Worm (Caenorhabditis elegans) whole organism, mixed stage, embryonic: Measurements from ENCODE around the gene R07E4.3.
A peak's percentile ranks its signal among the peaks of the same experiment; 100 is the strongest.

Experiments
- cnd-1 ChIP-seq: fragments of 200-800 bp; sonication (Bioruptor generic); optimal IDR thresholded peaks from 2 replicates; lab custom pipeline; 2018; ENCODE audit warnings: mild to moderate bottlenecking, missing genetic modification characterization, missing compliant biosample characterization
- elt-3 ChIP-seq: fragments of 150-350 bp; optimal IDR thresholded peaks from 2 replicates; lab custom pipeline; 2014; ENCODE audit warnings: missing biosample characterization, missing genetic modification characterization
- hlh-1 ChIP-seq: fragments of 150-350 bp; optimal IDR thresholded peaks from 2 replicates; lab custom pipeline; 2014; ENCODE audit warnings: missing biosample characterization, missing genetic modification reagents, missing genetic modification characterization
- mab-5 ChIP-seq: fragments of 150-350 bp; optimal IDR thresholded peaks from 2 replicates; lab custom pipeline; 2014; ENCODE audit warnings: missing biosample characterization, missing genetic modification characterization
- mep-1 ChIP-seq: fragments of 150-350 bp; optimal IDR thresholded peaks from 2 replicates; lab custom pipeline; 2017; ENCODE audit warnings: missing biosample characterization, missing genetic modification reagents, missing genetic modification characterization, inconsistent platforms
- snpc-4 ChIP-seq: fragments of 150-350 bp; optimal IDR thresholded peaks from 2 replicates; lab custom pipeline; 2014; ENCODE audit warnings: missing biosample characterization, missing genetic modification characterization

DNA sequence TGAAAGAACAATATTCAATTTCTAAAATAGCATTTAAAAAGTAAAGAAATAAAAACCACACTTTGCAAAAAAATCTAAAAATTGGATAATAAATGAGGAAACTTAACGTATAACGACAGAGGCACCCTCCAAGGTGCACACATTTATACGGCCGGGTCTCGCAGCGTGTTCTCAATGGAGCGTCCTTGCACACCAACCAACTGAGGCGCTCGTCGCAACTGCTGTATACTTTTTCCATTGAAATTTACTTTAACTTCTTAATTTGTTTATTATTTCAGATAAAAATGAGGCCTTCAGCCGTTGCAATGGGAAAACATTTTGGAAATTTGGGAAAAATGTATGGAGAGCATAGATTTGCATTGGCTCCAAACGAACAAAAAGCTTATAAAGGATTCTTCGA lies at the start of gene R07E4.3, which contains the start of gene R07E4.5:
- TF ChIP-seq hlh-1 (tag; lab: Kevin White, UChicago) (peak; percentile 60), elt-3 (tag; lab: Kevin White, UChicago) (no peak), cnd-1 (tag; lab: Kevin White, UChicago) (no peak), mep-1 (peak; percentile 93), mab-5 (tag; lab: Kevin White, UChicago) (no peak), snpc-4 (tag; lab: Kevin White, UChicago) (no peak)
